Worm (Caenorhabditis elegans): ENCODE measurements around the gene nonu-1.

DNA sequence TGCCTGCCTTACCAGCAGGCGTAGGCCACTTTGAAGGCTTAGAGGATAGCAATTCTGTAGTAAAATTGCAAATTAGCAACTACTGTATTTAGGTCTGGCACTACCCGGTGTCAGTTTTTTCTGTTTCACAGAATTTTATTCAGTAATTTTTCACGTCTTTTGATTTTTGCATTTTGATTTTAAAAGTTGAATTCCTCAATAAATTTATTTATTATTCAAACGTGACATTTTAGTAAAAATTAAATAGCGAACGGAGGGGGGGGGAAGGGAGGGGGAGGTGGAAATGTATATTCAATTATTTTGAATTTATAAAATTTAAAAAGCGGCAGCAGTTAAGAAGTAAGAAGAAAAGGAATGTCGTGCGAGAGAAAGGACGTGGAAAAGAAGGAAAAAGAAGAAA is 32.5 kb downstream of the nonu-1 start, which contains the start of gene F26A1.4:
- TF ChIP-seq elt-1 (tag; optimal IDR thresholded peaks at IDR 0.05) (no peak), jun-1 (tag; optimal IDR thresholded peaks at IDR 0.05) (no peak), nhr-237 (tag; optimal IDR thresholded peaks at IDR 0.05) (no peak), elt-2 (tag; optimal IDR thresholded peaks at IDR 0.05) (no peak), nhr-25 (tag; optimal IDR thresholded peaks at IDR 0.05) (no peak), fkh-10 (GFP tag; optimal IDR thresholded peaks at IDR 0.05) (no peak), pqm-1 (tag; optimal IDR thresholded peaks at IDR 0.05) (no peak), aly-2 (tag; optimal IDR thresholded peaks at IDR 0.05) (no peak), snpc-4 (tag; optimal IDR thresholded peaks at IDR 0.05) (no peak), nhr-11 (tag; optimal IDR thresholded peaks at IDR 0.05) (no peak), ztf-4 (tag; optimal IDR thresholded peaks at IDR 0.05) (no peak), ama-1 (optimal IDR thresholded peaks at IDR 0.05) (no peak), pha-4 (tag; optimal IDR thresholded peaks at IDR 0.05) (no peak)

Data from whole organism, L3 larva.